Worm (Caenorhabditis elegans) whole organism, late embryonic: ENCODE results near the gene grl-23.

Source experiments
- C08G9.2 ChIP-seq: sonication (generic microtip); optimal IDR thresholded peaks from 2 replicates; lab custom pipeline; 2016; ENCODE audit warnings: mild to moderate bottlenecking, missing genetic modification characterization, moderate library complexity, missing compliant biosample characterization
- C38D4.7 ChIP-seq: fragments of 200-800 bp; sonication (Bioruptor generic); optimal IDR thresholded peaks from 2 replicates; lab custom pipeline; 2018; ENCODE audit warnings: mild to moderate bottlenecking, missing genetic modification characterization, moderate library complexity, missing compliant biosample characterization
- F13H6.1 ChIP-seq: sonication (generic microtip); optimal IDR thresholded peaks from 2 replicates; lab custom pipeline; 2016; ENCODE audit warnings: missing genetic modification characterization, missing compliant biosample characterization
- K09A11.1 ChIP-seq: sonication (generic microtip); optimal IDR thresholded peaks from 2 replicates; lab custom pipeline; 2017; ENCODE audit warnings: antibody characterized with exemption, mild to moderate bottlenecking, missing genetic modification characterization, missing compliant biosample characterization; ENCODE audit not compliant: insufficient read depth
- Y22D7AL.16 ChIP-seq: sonication (generic microtip); optimal IDR thresholded peaks from 2 replicates; lab custom pipeline; 2016; ENCODE audit warnings: missing genetic modification characterization, missing compliant biosample characterization
- ceh-14 ChIP-seq: sonication (generic microtip); optimal IDR thresholded peaks from 2 replicates; lab custom pipeline; 2016; ENCODE audit warnings: missing genotype, missing genetic modification characterization, missing compliant biosample characterization
- ceh-19 ChIP-seq: fragments of 200-800 bp; sonication (Bioruptor generic); optimal IDR thresholded peaks from 2 replicates; lab custom pipeline; 2018; ENCODE audit warnings: mild to moderate bottlenecking, missing genetic modification characterization, missing compliant biosample characterization
- ceh-2 ChIP-seq: sonication (generic microtip); optimal IDR thresholded peaks from 2 replicates; lab custom pipeline; 2016; ENCODE audit warnings: missing genotype, missing genetic modification characterization, missing compliant biosample characterization
- ceh-22 ChIP-seq: sonication (generic microtip); optimal IDR thresholded peaks from 2 replicates; lab custom pipeline; 2017; ENCODE audit warnings: missing biosample characterization, missing genetic modification characterization
- ceh-24 ChIP-seq: sonication (generic microtip); optimal IDR thresholded peaks from 2 replicates; lab custom pipeline; 2016; ENCODE audit warnings: mild to moderate bottlenecking, missing genetic modification characterization, missing compliant biosample characterization
- ceh-30 ChIP-seq: fragments of 150-350 bp; optimal IDR thresholded peaks from 2 replicates; lab custom pipeline; 2014; ENCODE audit warnings: missing biosample characterization, missing genetic modification characterization
- ceh-34 ChIP-seq: sonication (generic microtip); optimal IDR thresholded peaks from 2 replicates; lab custom pipeline; 2016; ENCODE audit warnings: mild to moderate bottlenecking, missing genetic modification characterization, missing compliant biosample characterization
- ceh-45 ChIP-seq: fragments of 200-800 bp; sonication (Bioruptor generic); IDR thresholded peaks from 2 replicates; pipeline ENCODE4 v1.3.6; 2022; ENCODE audit warnings: missing genetic modification reagents, missing genetic modification characterization, missing compliant biosample characterization
- ceh-48 ChIP-seq: sonication (generic microtip); optimal IDR thresholded peaks from 2 replicates; lab custom pipeline; 2016; ENCODE audit warnings: missing genetic modification characterization, inconsistent platforms, missing compliant biosample characterization
- dve-1 ChIP-seq: sonication (generic microtip); optimal IDR thresholded peaks from 2 replicates; lab custom pipeline; 2017; ENCODE audit warnings: antibody characterized with exemption, mild to moderate bottlenecking, missing genetic modification characterization, missing compliant biosample characterization
- elt-4 ChIP-seq: sonication (generic microtip); optimal IDR thresholded peaks from 2 replicates; lab custom pipeline; 2016; ENCODE audit warnings: missing genetic modification characterization, missing compliant biosample characterization
- fax-1 ChIP-seq: sonication (generic microtip); optimal IDR thresholded peaks from 2 replicates; lab custom pipeline; 2016; ENCODE audit warnings: missing genotype, missing genetic modification characterization, missing compliant biosample characterization
- fkh-10 ChIP-seq: fragments of 150-350 bp; optimal IDR thresholded peaks from 2 replicates; lab custom pipeline; 2014; ENCODE audit warnings: missing biosample characterization, missing genetic modification reagents, missing genetic modification characterization
- fkh-6 ChIP-seq: sonication (generic microtip); optimal IDR thresholded peaks from 2 replicates; lab custom pipeline; 2016; ENCODE audit warnings: missing genetic modification characterization, missing compliant biosample characterization
- gmeb-2 ChIP-seq: sonication (generic microtip); optimal IDR thresholded peaks from 2 replicates; lab custom pipeline; 2016; ENCODE audit warnings: missing genetic modification characterization, inconsistent platforms, missing compliant biosample characterization
- hlh-15 ChIP-seq: sonication (generic microtip); optimal IDR thresholded peaks from 2 replicates; lab custom pipeline; 2016; ENCODE audit warnings: missing genetic modification characterization, missing compliant biosample characterization
- hlh-30 ChIP-seq: sonication (generic microtip); optimal IDR thresholded peaks from 2 replicates; lab custom pipeline; 2017; ENCODE audit warnings: antibody characterized with exemption, missing genetic modification characterization, missing compliant biosample characterization; ENCODE audit not compliant: insufficient read depth
- hlh-6 ChIP-seq: sonication (generic microtip); optimal IDR thresholded peaks from 2 replicates; lab custom pipeline; 2016; ENCODE audit warnings: missing genotype, missing genetic modification characterization, missing compliant biosample characterization
- lin-11 ChIP-seq: fragments of 200-800 bp; sonication (Bioruptor generic); optimal IDR thresholded peaks from 2 replicates; lab custom pipeline; 2018; ENCODE audit warnings: mild to moderate bottlenecking, missing genetic modification characterization, missing compliant biosample characterization
- nfya-1 ChIP-seq: sonication (generic microtip); optimal IDR thresholded peaks from 2 replicates; lab custom pipeline; 2017; ENCODE audit warnings: missing genetic modification characterization, mild to moderate bottlenecking, missing compliant biosample characterization, antibody characterized with exemption, moderate library complexity
- nhr-232 ChIP-seq: sonication (generic microtip); optimal IDR thresholded peaks from 2 replicates; lab custom pipeline; 2016; ENCODE audit warnings: missing genetic modification characterization, missing compliant biosample characterization
- npax-4 ChIP-seq: sonication (generic microtip); optimal IDR thresholded peaks from 2 replicates; lab custom pipeline; 2016; ENCODE audit warnings: missing genetic modification characterization, missing compliant biosample characterization
- pat-9 ChIP-seq: fragments of 200-800 bp; sonication (Bioruptor generic); optimal IDR thresholded peaks from 2 replicates; lab custom pipeline; 2018; ENCODE audit warnings: mild to moderate bottlenecking, missing genetic modification characterization, moderate library complexity, missing compliant biosample characterization
- pax-1 ChIP-seq: fragments of 150-350 bp; optimal IDR thresholded peaks from 2 replicates; lab custom pipeline; 2014; ENCODE audit warnings: missing biosample characterization, missing genetic modification characterization
- pha-4 ChIP-seq: fragments of 150-350 bp; optimal IDR thresholded peaks from 2 replicates; lab custom pipeline; 2018; ENCODE audit warnings: missing biosample characterization, missing genetic modification reagents, missing genetic modification characterization
- pqm-1 ChIP-seq: sonication (generic microtip); optimal IDR thresholded peaks from 2 replicates; lab custom pipeline; 2016; ENCODE audit warnings: missing genetic modification characterization, missing compliant biosample characterization
- pros-1 ChIP-seq: fragments of 150-350 bp; optimal IDR thresholded peaks from 2 replicates; lab custom pipeline; 2014; ENCODE audit warnings: missing biosample characterization, missing genetic modification reagents, missing genetic modification characterization
- ref-2 ChIP-seq: sonication (generic microtip); optimal IDR thresholded peaks from 2 replicates; lab custom pipeline; 2016; ENCODE audit warnings: missing genetic modification characterization, missing compliant biosample characterization
- rnt-1 ChIP-seq: sonication (generic microtip); optimal IDR thresholded peaks from 2 replicates; lab custom pipeline; 2016; ENCODE audit warnings: missing genetic modification characterization, missing compliant biosample characterization
- sox-4 ChIP-seq: sonication (generic microtip); optimal IDR thresholded peaks from 2 replicates; lab custom pipeline; 2017; ENCODE audit warnings: mild to moderate bottlenecking, missing genetic modification characterization, inconsistent platforms, missing compliant biosample characterization
- syd-9 ChIP-seq: sonication (generic microtip); optimal IDR thresholded peaks from 2 replicates; lab custom pipeline; 2016; ENCODE audit warnings: mild to moderate bottlenecking, missing genetic modification characterization, moderate library complexity, missing compliant biosample characterization
- ttx-3 ChIP-seq: sonication (generic microtip); optimal IDR thresholded peaks from 2 replicates; lab custom pipeline; 2016; ENCODE audit warnings: missing genetic modification reagents, missing genetic modification characterization, missing compliant biosample characterization
- zip-5 ChIP-seq: sonication (generic microtip); optimal IDR thresholded peaks from 2 replicates; lab custom pipeline; 2016; ENCODE audit warnings: missing genetic modification characterization, missing compliant biosample characterization
- ztf-16 ChIP-seq: sonication (generic microtip); optimal IDR thresholded peaks from 2 replicates; lab custom pipeline; 2017; ENCODE audit warnings: missing genetic modification characterization, missing compliant biosample characterization

Gene grl-23

ce11 chrV:12576495-12576947, at the start of gene grl-23:
Gene grl-23, minus strand, starts transcription at chrV:12576897.
- TF ChIP-seq hlh-15: no peak
- no peak for TF ChIP-seq dve-1 (tag; lab: Kevin White, UChicago)
- TF ChIP-seq fax-1 (tag; lab: Kevin White, UChicago): no peak
- TF ChIP-seq npax-4: no peak
- TF ChIP-seq ttx-3 (tag; lab: Kevin White, UChicago): no peak
- TF ChIP-seq rnt-1: no peak
- no peak for TF ChIP-seq ceh-48 (tag; lab: Kevin White, UChicago)

- no peak for TF ChIP-seq fkh-6 (tag; lab: Kevin White, UChicago)
- no peak for TF ChIP-seq gmeb-2
- no peak for TF ChIP-seq fax-1 (tag; lab: Kevin White, UChicago)
- TF ChIP-seq hlh-15: no peak
- TF ChIP-seq K09A11.1: no peak
- no peak for TF ChIP-seq ceh-30 (tag; lab: Kevin White, UChicago)
- TF ChIP-seq elt-4: no peak
- no peak for TF ChIP-seq ceh-24 (tag; lab: Kevin White, UChicago)
- no peak for TF ChIP-seq Y22D7AL.16 (tag; lab: Kevin White, UChicago)
- no peak for TF ChIP-seq hlh-30 (tag; lab: Kevin White, UChicago)
- no peak for TF ChIP-seq ceh-34 (tag; lab: Kevin White, UChicago)
- no peak for TF ChIP-seq syd-9 (tag; lab: Kevin White, UChicago)
- no peak for TF ChIP-seq C38D4.7 (GFP tag; lab: Kevin White, UChicago)
- no peak for TF ChIP-seq pha-4 (tag; lab: Kevin White, UChicago)
- TF ChIP-seq ceh-22 (tag; lab: Kevin White, UChicago): no peak
- no peak for TF ChIP-seq pros-1
- TF ChIP-seq ztf-16: no peak
- TF ChIP-seq, all 69 proteins: peak for 0
Observed at ce11 chrV:12624371-12624770, 47.7 kb upstream of the grl-23 start, which contains the start of gene F56H9.9. Gene F56H9.9, minus strand, starts transcription at chrV:12624471.

ce11 chrV:12612118-12612517, 35.4 kb upstream of the grl-23 start, which contains the start of gene cyc-2.2:
Gene cyc-2.2, minus strand, starts transcription at chrV:12612218.
- TF ChIP-seq C08G9.2 (tag; lab: Kevin White, UChicago) (no peak), pax-1 (tag; lab: Kevin White, UChicago) (no peak), lin-11 (tag; lab: Kevin White, UChicago) (no peak), pat-9 (no peak), ceh-45 (GFP tag; lab: Robert Waterston, UW) (no peak), pha-4 (tag; lab: Kevin White, UChicago) (no peak), ceh-48 (tag; lab: Kevin White, UChicago) (no peak), ceh-2 (tag; lab: Kevin White, UChicago) (no peak), ref-2 (tag; lab: Kevin White, UChicago) (no peak), fkh-10 (no peak), ceh-24 (tag; lab: Kevin White, UChicago) (no peak), ceh-14 (tag; lab: Kevin White, UChicago) (no peak), ceh-19 (GFP tag; lab: Kevin White, UChicago) (no peak), sox-4 (no peak), pqm-1 (tag; lab: Kevin White, UChicago) (no peak), rnt-1 (no peak), pros-1 (no peak)

- TF ChIP-seq gmeb-2 (no peak), F13H6.1 (no peak), nfya-1 (tag; lab: Kevin White, UChicago) (no peak), elt-4 (no peak), nhr-232 (tag; lab: Kevin White, UChicago) (no peak), zip-5 (tag; lab: Kevin White, UChicago) (no peak), hlh-6 (tag; lab: Kevin White, UChicago) (no peak)
Observed at ce11 chrV:12611029-12611428, 34.3 kb upstream of the grl-23 start, which contains the start of gene cubn-1. Gene cubn-1, plus strand, starts transcription at chrV:12611329.
